Worm (Caenorhabditis elegans): ENCODE results near the gene srg-24.
A peak's percentile ranks its signal among the peaks of the same experiment; 100 is the strongest.

DNA sequence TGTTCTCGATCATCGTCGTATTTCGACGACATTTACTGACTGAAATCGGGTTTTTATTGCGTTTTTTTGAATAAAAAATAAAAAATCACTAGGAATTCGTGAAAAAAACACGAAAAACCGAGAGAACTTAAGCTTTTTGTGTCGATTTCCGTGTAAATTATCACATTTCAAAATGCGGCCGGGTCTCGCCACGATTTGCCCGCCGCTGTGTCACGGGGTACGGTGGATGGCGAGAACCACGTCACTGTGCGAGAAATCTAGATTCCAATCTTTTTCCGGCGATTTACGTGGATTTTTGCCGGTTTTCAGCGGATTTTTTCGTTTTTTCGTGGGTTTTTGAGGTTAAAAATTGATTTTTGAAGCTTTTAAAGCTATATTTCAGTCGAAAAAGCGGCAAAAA is 23.5 kb downstream of the srg-24 start, which contains the start of gene Y25C1A.8:
- TF ChIP-seq pha-4 (tag; optimal IDR thresholded peaks at IDR 0.05) (peak; percentile 88), R02D3.7 (tag; optimal IDR thresholded peaks at IDR 0.05) (peak; percentile 83), nhr-12 (tag; optimal IDR thresholded peaks at IDR 0.05) (no peak), ceh-28 (tag; optimal IDR thresholded peaks at IDR 0.05) (peak; percentile 86), ama-1 (optimal IDR thresholded peaks at IDR 0.05) (peak; percentile 20)
